Fruit fly (Drosophila melanogaster) whole organism, prepupa: ENCODE measurements around the gene vito.

ENCODE experiments used
- CG10669 ChIP-seq: fragments of 200-800 bp; sonication (Bioruptor generic); optimal IDR thresholded peaks from 3 replicates; lab custom pipeline; 2018; ENCODE audit warnings: missing biosample characterization, mild to moderate bottlenecking, missing genetic modification characterization, moderate library complexity
- CG11902 ChIP-seq: fragments of 200-800 bp; sonication (Bioruptor generic); optimal IDR thresholded peaks from 3 replicates; lab custom pipeline; 2016; ENCODE audit warnings: missing biosample characterization, missing genetic modification characterization
- CG34406 ChIP-seq: fragments of 200-800 bp; sonication (Bioruptor generic); optimal IDR thresholded peaks from 3 replicates; lab custom pipeline; 2016; ENCODE audit warnings: missing biosample characterization, missing genetic modification characterization
- CG6163 ChIP-seq: fragments of 200-800 bp; sonication (Bioruptor generic); IDR thresholded peaks from 3 replicates; pipeline ENCODE4 v1.3.6; 2022; ENCODE audit warnings: missing biosample characterization, missing genetic modification characterization
- CG8632 ChIP-seq: fragments of 200-800 bp; sonication (Bioruptor generic); optimal IDR thresholded peaks from 3 replicates; lab custom pipeline; 2016; ENCODE audit warnings: missing biosample characterization, missing genetic modification characterization
- Eip78C ChIP-seq: fragments of 200-800 bp; sonication (Bioruptor generic); peaks from one replicate; lab custom pipeline; 2016; ENCODE audit warnings: missing biosample characterization, missing genetic modification characterization
- Met ChIP-seq: fragments of 200-800 bp; sonication (Bioruptor generic); optimal IDR thresholded peaks from 3 replicates; lab custom pipeline; 2016; ENCODE audit warnings: missing biosample characterization, missing genetic modification characterization
- achi ChIP-seq: fragments of 200-800 bp; sonication (Bioruptor generic); optimal IDR thresholded peaks from 3 replicates; lab custom pipeline; 2016; ENCODE audit warnings: missing biosample characterization, missing genetic modification characterization
- acj6 ChIP-seq: fragments of 200-800 bp; sonication (Bioruptor generic); optimal IDR thresholded peaks from 3 replicates; lab custom pipeline; 2016; ENCODE audit warnings: missing biosample characterization, missing genetic modification characterization
- fd59A ChIP-seq: fragments of 200-800 bp; sonication (Bioruptor generic); optimal IDR thresholded peaks from 2 replicates; lab custom pipeline; 2017; ENCODE audit warnings: missing biosample characterization, mild to moderate bottlenecking, missing genetic modification characterization, missing genetic modification reagents

- TF ChIP-seq CG8632 (no peak), CG11902 (GFP tag; lab: Kevin White, UChicago) (no peak), CG34406 (GFP tag; lab: Kevin White, UChicago) (no peak), Eip78C (GFP tag; lab: Kevin White, UChicago) (peak; percentile 2), CG6163 (GFP tag; lab: Robert Waterston, UW) (0 out of 3 replicates have a peak, but pooled peaks have one; percentile 46), fd59A (peak; percentile 27), achi (GFP tag; lab: Kevin White, UChicago) (no peak), acj6 (GFP tag; lab: Kevin White, UChicago) (no peak), CG10669 (GFP tag; lab: Kevin White, UChicago) (no peak), Met (GFP tag; lab: Kevin White, UChicago) (no peak)
Measured at dm6 chr3L:5807370-5808100, 30.4 kb upstream of the vito start.
